Worm (Caenorhabditis elegans): ENCODE data around the gene xpf-1.

xpf-1 gene

ce11 chrII:11690868-11691267 lies 5.1 kb upstream of the xpf-1 start:
- no peak for TF ChIP-seq ceh-45 (GFP tag; IDR thresholded peaks at IDR 0.05)
- TF ChIP-seq sox-4 (tag; optimal IDR thresholded peaks at IDR 0.05): no peak
- TF ChIP-seq syd-9 (tag; optimal IDR thresholded peaks at IDR 0.05): no peak

ce11 chrII:11694432-11694831 lies 1.5 kb upstream of the xpf-1 start:
- TF ChIP-seq che-1 (tag; optimal IDR thresholded peaks at IDR 0.05): peak; percentile 8
- TF ChIP-seq pha-2 (tag; optimal IDR thresholded peaks at IDR 0.05): no peak
- TF ChIP-seq ztf-16 (tag; optimal IDR thresholded peaks at IDR 0.05): peak; percentile 1
- TF ChIP-seq ceh-19 (GFP tag; optimal IDR thresholded peaks at IDR 0.05): no peak
- TF ChIP-seq odd-2 (tag; optimal IDR thresholded peaks at IDR 0.05): no peak
- TF ChIP-seq ceh-6 (GFP tag; optimal IDR thresholded peaks at IDR 0.05): peak; percentile 1
- TF ChIP-seq sdc-2 (tag; optimal IDR thresholded peaks at IDR 0.05): no peak
- TF ChIP-seq fkh-6 (tag; optimal IDR thresholded peaks at IDR 0.05): no peak
- TF ChIP-seq pat-9 (tag; optimal IDR thresholded peaks at IDR 0.05): peak; percentile 25
- TF ChIP-seq unc-55 (GFP tag; optimal IDR thresholded peaks at IDR 0.05): no peak
- peak; percentile 14 for TF ChIP-seq ceh-18 (tag; optimal IDR thresholded peaks at IDR 0.05)
- TF ChIP-seq unc-3 (GFP tag; conservative IDR thresholded peaks at IDR 0.05): no peak
- no peak for TF ChIP-seq unc-3 (tag; optimal IDR thresholded peaks at IDR 0.05)
- TF ChIP-seq tbx-2 (tag; optimal IDR thresholded peaks at IDR 0.05): peak; percentile 14
- no peak for TF ChIP-seq Y22D7AL.16 (tag; optimal IDR thresholded peaks at IDR 0.05)
- TF ChIP-seq nhr-11 (tag; optimal IDR thresholded peaks at IDR 0.05): no peak
- TF ChIP-seq sox-4 (tag; optimal IDR thresholded peaks at IDR 0.05): peak; percentile 22
- TF ChIP-seq eyg-1 (tag; optimal IDR thresholded peaks at IDR 0.05): no peak
- peak; percentile 18 for TF ChIP-seq unc-86 (tag; optimal IDR thresholded peaks at IDR 0.05)
- no peak for TF ChIP-seq lin-11 (tag; optimal IDR thresholded peaks at IDR 0.05)
- peak; percentile 37 for TF ChIP-seq nfya-1 (tag; optimal IDR thresholded peaks at IDR 0.05)
- TF ChIP-seq rnt-1 (tag; optimal IDR thresholded peaks at IDR 0.05): peak; percentile 18
- TF ChIP-seq ceh-9 (tag; optimal IDR thresholded peaks at IDR 0.05): no peak
- no peak for TF ChIP-seq syd-9 (tag; optimal IDR thresholded peaks at IDR 0.05)
- TF ChIP-seq ceh-31 (tag; optimal IDR thresholded peaks at IDR 0.05): peak; percentile 56

ce11 chrII:11695161-11695944 lies 618 bp upstream of the xpf-1 start, which contains the start of gene tars-1:
Gene tars-1, minus strand, starts transcription at chrII:11695657.
- peak; percentile 20 for TF ChIP-seq unc-55 (GFP tag; optimal IDR thresholded peaks at IDR 0.05)

ce11 chrII:11700200-11700599 lies 4.2 kb downstream of the xpf-1 start, which contains the start of gene inos-1:
Gene inos-1, minus strand, starts transcription at chrII:11700300.
- TF ChIP-seq K09A11.1 (tag; optimal IDR thresholded peaks at IDR 0.05; ENCODE audit: insufficient read depth) (no peak), ceh-45 (GFP tag; IDR thresholded peaks at IDR 0.05) (no peak), lim-6 (tag; optimal IDR thresholded peaks at IDR 0.05) (no peak), ceh-22 (tag; optimal IDR thresholded peaks at IDR 0.05) (no peak), zip-5 (tag; optimal IDR thresholded peaks at IDR 0.05) (no peak), ama-1 (optimal IDR thresholded peaks at IDR 0.05) (no peak)

ce11 chrII:11700635-11701034 lies 4.7 kb downstream of the xpf-1 start:
- TF ChIP-seq ceh-31 (tag; optimal IDR thresholded peaks at IDR 0.05) (no peak), ceh-24 (tag; optimal IDR thresholded peaks at IDR 0.05) (no peak), ceh-30 (tag; optimal IDR thresholded peaks at IDR 0.05) (no peak), ceh-22 (tag; optimal IDR thresholded peaks at IDR 0.05) (no peak)
